Worm (Caenorhabditis elegans) whole organism, mixed stage, embryonic: ENCODE results near the gene spin-2.

ENCODE experiments used
- M03D4.4 ChIP-seq: sonication (generic microtip); optimal IDR thresholded peaks from 2 replicates; lab custom pipeline; 2017; ENCODE audit warnings: mild to moderate bottlenecking, missing genetic modification characterization, missing compliant biosample characterization
- bed-3 ChIP-seq: fragments of 200-800 bp; sonication (Bioruptor generic); optimal IDR thresholded peaks from 3 replicates; lab custom pipeline; 2018; ENCODE audit warnings: mild to moderate bottlenecking, missing genetic modification characterization, moderate library complexity, missing compliant biosample characterization
- blmp-1 ChIP-seq: fragments of 150-350 bp; optimal IDR thresholded peaks from 2 replicates; lab custom pipeline; 2014; ENCODE audit warnings: missing biosample characterization, missing genetic modification characterization
- ceh-39 ChIP-seq: fragments of 150-350 bp; optimal IDR thresholded peaks from 2 replicates; lab custom pipeline; 2014; ENCODE audit warnings: missing biosample characterization, missing genetic modification characterization
- ceh-43 ChIP-seq: fragments of 200-800 bp; sonication (Bioruptor generic); optimal IDR thresholded peaks from 2 replicates; lab custom pipeline; 2018; ENCODE audit warnings: mild to moderate bottlenecking, missing genetic modification characterization, moderate library complexity, missing compliant biosample characterization
- ceh-83 ChIP-seq: fragments of 200-800 bp; sonication (Bioruptor generic); optimal IDR thresholded peaks from 2 replicates; lab custom pipeline; 2018; ENCODE audit warnings: mild to moderate bottlenecking, missing genetic modification characterization, missing compliant biosample characterization
- ces-1 ChIP-seq: fragments of 150-350 bp; optimal IDR thresholded peaks from 2 replicates; lab custom pipeline; 2014; ENCODE audit warnings: missing biosample characterization, missing genetic modification reagents, missing genetic modification characterization
- cnd-1 ChIP-seq: fragments of 200-800 bp; sonication (Bioruptor generic); optimal IDR thresholded peaks from 2 replicates; lab custom pipeline; 2018; ENCODE audit warnings: mild to moderate bottlenecking, missing genetic modification characterization, missing compliant biosample characterization
- drap-1 ChIP-seq: fragments of 200-800 bp; sonication (Bioruptor generic); optimal IDR thresholded peaks from 3 replicates; lab custom pipeline; 2018; ENCODE audit warnings: mild to moderate bottlenecking, missing genetic modification characterization, missing compliant biosample characterization
- elt-1 ChIP-seq: sonication (generic microtip); optimal IDR thresholded peaks from 2 replicates; lab custom pipeline; 2017; ENCODE audit warnings: missing genetic modification characterization, mild to moderate bottlenecking, missing compliant biosample characterization, antibody characterized with exemption, moderate library complexity, borderline replicate concordance; ENCODE audit not compliant: insufficient read depth
- elt-3 ChIP-seq: fragments of 150-350 bp; optimal IDR thresholded peaks from 2 replicates; lab custom pipeline; 2014; ENCODE audit warnings: missing biosample characterization, missing genetic modification characterization
- flh-1 ChIP-seq: fragments of 200-800 bp; sonication (Bioruptor generic); optimal IDR thresholded peaks from 2 replicates; lab custom pipeline; 2018; ENCODE audit warnings: mild to moderate bottlenecking, missing genetic modification characterization, moderate library complexity, missing compliant biosample characterization
- ham-2 ChIP-seq: fragments of 200-800 bp; sonication (Bioruptor generic); optimal IDR thresholded peaks from 2 replicates; lab custom pipeline; 2018; ENCODE audit warnings: mild to moderate bottlenecking, missing genetic modification characterization, missing compliant biosample characterization
- hlh-1 ChIP-seq: fragments of 150-350 bp; optimal IDR thresholded peaks from 2 replicates; lab custom pipeline; 2014; ENCODE audit warnings: missing biosample characterization, missing genetic modification reagents, missing genetic modification characterization
- lin-13 ChIP-seq: fragments of 150-350 bp; optimal IDR thresholded peaks from 2 replicates; lab custom pipeline; 2014; ENCODE audit warnings: missing biosample characterization, missing genetic modification characterization
- lin-32 ChIP-seq: fragments of 200-800 bp; sonication (Bioruptor generic); optimal IDR thresholded peaks from 2 replicates; lab custom pipeline; 2018; ENCODE audit warnings: mild to moderate bottlenecking, missing genetic modification characterization, missing compliant biosample characterization
- lsy-2 ChIP-seq: fragments of 150-350 bp; optimal IDR thresholded peaks from 2 replicates; lab custom pipeline; 2014; ENCODE audit warnings: missing biosample characterization, missing genetic modification characterization
- mab-5 ChIP-seq: fragments of 150-350 bp; optimal IDR thresholded peaks from 2 replicates; lab custom pipeline; 2014; ENCODE audit warnings: missing biosample characterization, missing genetic modification characterization
- mep-1 ChIP-seq: fragments of 150-350 bp; optimal IDR thresholded peaks from 2 replicates; lab custom pipeline; 2017; ENCODE audit warnings: missing biosample characterization, missing genetic modification reagents, missing genetic modification characterization, inconsistent platforms
- mls-2 ChIP-seq: sonication (generic microtip); optimal IDR thresholded peaks from 2 replicates; lab custom pipeline; 2016; ENCODE audit warnings: mild to moderate bottlenecking, missing genetic modification characterization, moderate library complexity, missing compliant biosample characterization
- nhr-12 ChIP-seq: fragments of 150-350 bp; optimal IDR thresholded peaks from 2 replicates; lab custom pipeline; 2014; ENCODE audit warnings: missing biosample characterization, missing genetic modification characterization
- nhr-2 ChIP-seq: fragments of 150-350 bp; optimal IDR thresholded peaks from 2 replicates; lab custom pipeline; 2014; ENCODE audit warnings: missing biosample characterization, missing genetic modification characterization
- nhr-237 ChIP-seq: fragments of 150-350 bp; optimal IDR thresholded peaks from 2 replicates; lab custom pipeline; 2014; ENCODE audit warnings: missing biosample characterization, missing genetic modification characterization
- nhr-28 ChIP-seq: fragments of 150-350 bp; optimal IDR thresholded peaks from 2 replicates; lab custom pipeline; 2014; ENCODE audit warnings: missing biosample characterization, missing genetic modification characterization
- nhr-76 ChIP-seq: sonication (generic microtip); optimal IDR thresholded peaks from 2 replicates; lab custom pipeline; 2017; ENCODE audit warnings: missing biosample characterization, missing genetic modification characterization
- pha-4 ChIP-seq: fragments of 150-350 bp; optimal IDR thresholded peaks from 2 replicates; lab custom pipeline; 2018; ENCODE audit warnings: missing biosample characterization, missing genetic modification reagents, missing genetic modification characterization
- snpc-4 ChIP-seq: fragments of 150-350 bp; optimal IDR thresholded peaks from 2 replicates; lab custom pipeline; 2014; ENCODE audit warnings: missing biosample characterization, missing genetic modification characterization
- sptf-1 ChIP-seq: sonication (generic microtip); optimal IDR thresholded peaks from 2 replicates; lab custom pipeline; 2017; ENCODE audit warnings: mild to moderate bottlenecking, missing genetic modification characterization, moderate library complexity, missing compliant biosample characterization
- unc-120 ChIP-seq: sonication (generic microtip); optimal IDR thresholded peaks from 2 replicates; lab custom pipeline; 2017; ENCODE audit warnings: missing genetic modification characterization, missing compliant biosample characterization; ENCODE audit not compliant: poor library complexity, severe bottlenecking
- unc-39 ChIP-seq: fragments of 150-350 bp; optimal IDR thresholded peaks from 2 replicates; lab custom pipeline; 2014; ENCODE audit warnings: missing biosample characterization, missing genetic modification characterization
- unc-62 ChIP-seq: fragments of 150-350 bp; optimal IDR thresholded peaks from 2 replicates; lab custom pipeline; 2014; ENCODE audit warnings: missing biosample characterization, missing genetic modification reagents, missing genetic modification characterization
- zip-8 ChIP-seq: fragments of 150-350 bp; optimal IDR thresholded peaks from 2 replicates; lab custom pipeline; 2014; ENCODE audit warnings: missing biosample characterization, missing genetic modification characterization
- ztf-11 ChIP-seq: fragments of 150-350 bp; optimal IDR thresholded peaks from 2 replicates; lab custom pipeline; 2014; ENCODE audit warnings: missing biosample characterization, missing genetic modification characterization

spin-2 gene

ce11 chrIV:13082836-13083763 is 3.7 kb upstream of the spin-2 start:
- no peak for TF ChIP-seq ztf-11
- TF ChIP-seq nhr-76: no peak
- no peak for TF ChIP-seq ceh-43 (GFP tag; lab: Kevin White, UChicago)
- no peak for TF ChIP-seq ces-1 (GFP tag; lab: Kevin White, UChicago)
- no peak for TF ChIP-seq lsy-2 (tag; lab: Kevin White, UChicago)
- no peak for TF ChIP-seq mab-5 (tag; lab: Kevin White, UChicago)
- TF ChIP-seq elt-3 (tag; lab: Kevin White, UChicago): no peak
- TF ChIP-seq nhr-28 (tag; lab: Kevin White, UChicago): no peak
- TF ChIP-seq unc-62 (GFP tag; lab: Kevin White, UChicago): no peak
- no peak for TF ChIP-seq ham-2 (GFP tag; lab: Kevin White, UChicago)
- no peak for TF ChIP-seq pha-4 (tag; lab: Kevin White, UChicago)
- no peak for TF ChIP-seq nhr-12 (tag; lab: Kevin White, UChicago)
- TF ChIP-seq bed-3 (GFP tag; lab: Kevin White, UChicago): no peak
- TF ChIP-seq lin-13 (tag; lab: Kevin White, UChicago): no peak
- no peak for TF ChIP-seq mep-1 (tag; lab: Kevin White, UChicago)
- no peak for TF ChIP-seq M03D4.4
- TF ChIP-seq sptf-1: no peak

ce11 chrIV:13085675-13086074 is 1.1 kb upstream of the spin-2 start:
- TF ChIP-seq bed-3 (GFP tag; lab: Kevin White, UChicago) (no peak), hlh-1 (tag; lab: Kevin White, UChicago) (no peak), nhr-28 (tag; lab: Kevin White, UChicago) (no peak), blmp-1 (no peak), sptf-1 (no peak), unc-39 (tag; lab: Kevin White, UChicago) (no peak), M03D4.4 (no peak), unc-120 (tag; lab: Kevin White, UChicago) (no peak), nhr-76 (no peak)

ce11 chrIV:13089671-13090242 is 3.0 kb downstream of the spin-2 start:
- TF ChIP-seq ztf-11 (no peak), sptf-1 (peak; percentile 16)

- TF ChIP-seq ceh-39 (tag; lab: Kevin White, UChicago) (no peak), unc-62 (GFP tag; lab: Kevin White, UChicago) (no peak), ces-1 (GFP tag; lab: Kevin White, UChicago) (no peak), lin-13 (tag; lab: Kevin White, UChicago) (no peak), M03D4.4 (no peak), unc-120 (tag; lab: Kevin White, UChicago) (no peak), lsy-2 (tag; lab: Kevin White, UChicago) (no peak), mep-1 (tag; lab: Kevin White, UChicago) (no peak), elt-1 (tag; lab: Kevin White, UChicago) (no peak), blmp-1 (no peak), snpc-4 (tag; lab: Kevin White, UChicago) (no peak), mab-5 (tag; lab: Kevin White, UChicago) (no peak), elt-3 (tag; lab: Kevin White, UChicago) (no peak), flh-1 (GFP tag; lab: Kevin White, UChicago) (no peak), ceh-83 (GFP tag; lab: Kevin White, UChicago) (no peak), nhr-76 (no peak), nhr-28 (tag; lab: Kevin White, UChicago) (no peak), ceh-43 (GFP tag; lab: Kevin White, UChicago) (no peak), nhr-237 (tag; lab: Kevin White, UChicago) (no peak)
These were observed 4.2 kb downstream of the spin-2 start, which contains the start of gene col-132 for ce11 chrIV:13090967-13091366. TSS of gene col-132 (minus strand) at chrIV:13091067.

ce11 chrIV:13093677-13094076 is 6.9 kb downstream of the spin-2 start, which contains the start of the genes prcc-1 and C39E9.12:
TSS of gene prcc-1 (minus strand) at chrIV:13093795.
TSS of gene C39E9.12 (plus strand) at chrIV:13094007.
- peak; percentile 76 for TF ChIP-seq ceh-39 (tag; lab: Kevin White, UChicago)
- no peak for TF ChIP-seq cnd-1 (tag; lab: Kevin White, UChicago)
- TF ChIP-seq lin-13 (tag; lab: Kevin White, UChicago): no peak
- TF ChIP-seq bed-3 (GFP tag; lab: Kevin White, UChicago): no peak
- no peak for TF ChIP-seq M03D4.4
- TF ChIP-seq elt-1 (tag; lab: Kevin White, UChicago): no peak
- no peak for TF ChIP-seq mls-2
- TF ChIP-seq unc-120 (tag; lab: Kevin White, UChicago): no peak
- TF ChIP-seq nhr-2: no peak
- TF ChIP-seq flh-1 (GFP tag; lab: Kevin White, UChicago): no peak
- no peak for TF ChIP-seq nhr-76
- TF ChIP-seq ces-1 (GFP tag; lab: Kevin White, UChicago): no peak
- TF ChIP-seq pha-4 (tag; lab: Kevin White, UChicago): peak; percentile 25
- no peak for TF ChIP-seq lin-32 (GFP tag; lab: Kevin White, UChicago)
- TF ChIP-seq zip-8: no peak
- TF ChIP-seq drap-1 (GFP tag; lab: Kevin White, UChicago): no peak
- peak; percentile 33 for TF ChIP-seq unc-62 (GFP tag; lab: Kevin White, UChicago)
- TF ChIP-seq hlh-1 (tag; lab: Kevin White, UChicago): peak; percentile 61
- TF ChIP-seq elt-3 (tag; lab: Kevin White, UChicago): no peak
- TF ChIP-seq mep-1 (tag; lab: Kevin White, UChicago): peak; percentile 68
- no peak for TF ChIP-seq nhr-12 (tag; lab: Kevin White, UChicago)
- TF ChIP-seq unc-39 (tag; lab: Kevin White, UChicago): no peak
- peak; percentile 71 for TF ChIP-seq lsy-2 (tag; lab: Kevin White, UChicago)
- no peak for TF ChIP-seq ceh-83 (GFP tag; lab: Kevin White, UChicago)
- TF ChIP-seq ztf-11: no peak
- no peak for TF ChIP-seq ceh-43 (GFP tag; lab: Kevin White, UChicago)
- TF ChIP-seq nhr-28 (tag; lab: Kevin White, UChicago): no peak
- no peak for TF ChIP-seq mab-5 (tag; lab: Kevin White, UChicago)
- no peak for TF ChIP-seq snpc-4 (tag; lab: Kevin White, UChicago)
